Fruit fly (Drosophila melanogaster) whole organism, wandering third instar larva: Measurements from ENCODE around the gene Actn3.
A peak's percentile ranks its signal among the peaks of the same experiment; 100 is the strongest.
"Not testable (repeated sequence)": the region's sequence is repeated elsewhere in the genome, so short reads cannot be mapped to it uniquely, and the experiment has no call there.

Experiments
- Abd-B ChIP-seq: fragments of >200 bp; optimal IDR thresholded peaks from 2 replicates; lab custom pipeline; 2017; ENCODE audit warnings: missing biosample characterization, missing genetic modification characterization
- CG32264 ChIP-seq: fragments of 200-800 bp; sonication (Bioruptor generic); optimal IDR thresholded peaks from 2 replicates; lab custom pipeline; 2016; ENCODE audit warnings: missing biosample characterization, missing genetic modification characterization
- CG9705 ChIP-seq: fragments of 200-800 bp; sonication (Bioruptor generic); optimal IDR thresholded peaks from 2 replicates; lab custom pipeline; 2018; ENCODE audit warnings: missing biosample characterization, mild to moderate bottlenecking, missing genetic modification characterization
- CrebA ChIP-seq: fragments of 200-800 bp; sonication (Bioruptor generic); optimal IDR thresholded peaks from 2 replicates; lab custom pipeline; 2016; ENCODE audit warnings: missing biosample characterization, mild to moderate bottlenecking, missing genetic modification characterization, borderline replicate concordance
- Dfd ChIP-seq: fragments of >200 bp; optimal IDR thresholded peaks from 2 replicates; lab custom pipeline; 2017; ENCODE audit warnings: missing biosample characterization, missing genetic modification characterization
- Dif ChIP-seq: fragments of 200-275, 200-300 bp; sonication (Bioruptor generic); optimal IDR thresholded peaks from 2 replicates; lab custom pipeline; 2018; ENCODE audit warnings: missing biosample characterization, missing genetic modification characterization; ENCODE audit not compliant: partially characterized antibody
- GATAd ChIP-seq: sonication (Bioruptor generic); optimal IDR thresholded peaks from 2 replicates; lab custom pipeline; 2016; ENCODE audit warnings: missing biosample characterization, missing genetic modification characterization
- HLH106 ChIP-seq: fragments of 200-800 bp; optimal IDR thresholded peaks from 3 replicates; lab custom pipeline; 2019; ENCODE audit warnings: missing biosample characterization, mild to moderate bottlenecking, missing genetic modification characterization, moderate library complexity
- Hnf4 ChIP-seq: fragments of 200-800 bp; sonication (Bioruptor generic); optimal IDR thresholded peaks from 2 replicates; lab custom pipeline; 2016; ENCODE audit warnings: missing biosample characterization, mild to moderate bottlenecking, missing genetic modification characterization
- Hr83 ChIP-seq: fragments of 200-300 bp; sonication (Bioruptor generic); optimal IDR thresholded peaks from 2 replicates; lab custom pipeline; 2016; ENCODE audit warnings: missing biosample characterization, mild to moderate bottlenecking, missing genetic modification characterization, moderate library complexity; ENCODE audit not compliant: poor library complexity, severe bottlenecking
- Myc ChIP-seq: fragments of >200 bp; optimal IDR thresholded peaks from 2 replicates; lab custom pipeline; 2017
- N ChIP-seq: fragments of >200 bp; optimal IDR thresholded peaks from 2 replicates; lab custom pipeline; 2018; ENCODE audit warnings: missing biosample characterization, missing external identifiers, missing genetic modification characterization
- Rel ChIP-seq, 2 experiments: fragments of 200-800 bp; sonication (Bioruptor generic) in 1 of 2; optimal IDR thresholded peaks; 2 replicates in 1 of 2; 3 replicates in 1 of 2; lab custom pipeline; 2016 to 2019; ENCODE audit warnings: mild to moderate bottlenecking in 2 of 2, missing biosample characterization in 2 of 2, missing genetic modification characterization in 2 of 2, moderate library complexity in 1 of 2
- Sp1 ChIP-seq: fragments of 200-800 bp; sonication (Bioruptor generic); optimal IDR thresholded peaks from 3 replicates; lab custom pipeline; 2019; ENCODE audit warnings: missing biosample characterization, mild to moderate bottlenecking, missing genetic modification characterization, moderate library complexity
- Vsx2 ChIP-seq: fragments of 200-300, 225-300 bp; sonication (Bioruptor generic); optimal IDR thresholded peaks from 2 replicates; lab custom pipeline; 2018; ENCODE audit warnings: missing biosample characterization, missing genetic modification characterization; ENCODE audit not compliant: partially characterized antibody
- br ChIP-seq: fragments of 200-800 bp; sonication (Bioruptor generic); optimal IDR thresholded peaks from 2 replicates; lab custom pipeline; 2016; ENCODE audit warnings: missing biosample characterization, missing genetic modification characterization
- brk ChIP-seq: fragments of 200-800 bp; sonication (Bioruptor generic); optimal IDR thresholded peaks from 2 replicates; lab custom pipeline; 2016; ENCODE audit warnings: missing biosample characterization, mild to moderate bottlenecking, missing genetic modification characterization
- dl ChIP-seq, 2 experiments: fragments of 175-275, 200-275 bp in 1 of 2; fragments of 200-275 bp in 1 of 2; sonication (Bioruptor generic); optimal IDR thresholded peaks; lab custom pipeline; 2018; ENCODE audit warnings: mild to moderate bottlenecking in 2 of 2, missing biosample characterization in 2 of 2, missing genetic modification characterization in 2 of 2, moderate library complexity in 2 of 2; ENCODE audit not compliant: partially characterized antibody in 2 of 2, insufficient read depth in 1 of 2
- dmrt93B ChIP-seq: fragments of 200-800 bp; sonication (Bioruptor generic); optimal IDR thresholded peaks from 2 replicates; lab custom pipeline; 2018; ENCODE audit warnings: missing biosample characterization, mild to moderate bottlenecking, missing genetic modification characterization
- dsf ChIP-seq: sonication (Bioruptor generic); optimal IDR thresholded peaks from 2 replicates; lab custom pipeline; 2016; ENCODE audit warnings: missing biosample characterization, missing genetic modification characterization, borderline replicate concordance
- ey ChIP-seq: fragments of 200-800 bp; sonication (Bioruptor generic); optimal IDR thresholded peaks from 2 replicates; lab custom pipeline; 2016; ENCODE audit warnings: missing biosample characterization, missing genetic modification characterization
- h ChIP-seq: fragments of 200-800 bp; sonication (Bioruptor generic); optimal IDR thresholded peaks from 3 replicates; lab custom pipeline; 2016; ENCODE audit warnings: missing biosample characterization, mild to moderate bottlenecking, missing genetic modification characterization
- lola ChIP-seq: fragments of >200 bp; optimal IDR thresholded peaks from 2 replicates; lab custom pipeline; 2017; ENCODE audit warnings: missing biosample characterization, missing genetic modification characterization
- pan ChIP-seq: fragments of >200 bp; optimal IDR thresholded peaks from 2 replicates; lab custom pipeline; 2017
- psq ChIP-seq: fragments of 200-800 bp; sonication (Bioruptor generic); optimal IDR thresholded peaks from 3 replicates; lab custom pipeline; 2017; ENCODE audit warnings: missing biosample characterization, mild to moderate bottlenecking, missing genetic modification characterization, moderate library complexity
- tai ChIP-seq: sonication (Bioruptor generic); optimal IDR thresholded peaks from 2 replicates; lab custom pipeline; 2016; ENCODE audit warnings: missing biosample characterization, missing genetic modification characterization
- usp ChIP-seq: fragments of >200 bp; optimal IDR thresholded peaks from 2 replicates; lab custom pipeline; 2017; ENCODE audit warnings: missing biosample characterization, missing genetic modification characterization
- woc ChIP-seq: sonication (Bioruptor generic); optimal IDR thresholded peaks from 2 replicates; lab custom pipeline; 2016; ENCODE audit warnings: missing biosample characterization, mild to moderate bottlenecking, missing genetic modification characterization

The Actn3 gene

dm6 chr3R:16991781-16992180 is 14.2 kb upstream of the Actn3 start, which contains the start of gene EMC2B (continued):
- TF ChIP-seq br (peak; percentile 59), usp (GFP tag; lab: Kevin White, UChicago) (no peak), CG32264 (GFP tag; lab: Kevin White, UChicago) (peak; percentile 54), Dfd (GFP tag; lab: Kevin White, UChicago) (no peak), lola (GFP tag; lab: Kevin White, UChicago) (no peak), Myc (lab: Kevin White, UChicago) (peak; percentile 61), dsf (GFP tag; lab: Kevin White, UChicago) (no peak), tai (GFP tag; lab: Kevin White, UChicago) (no peak), CG9705 (peak; percentile 24), Hnf4 (GFP tag; lab: Kevin White, UChicago) (peak; percentile 77)

DNA sequence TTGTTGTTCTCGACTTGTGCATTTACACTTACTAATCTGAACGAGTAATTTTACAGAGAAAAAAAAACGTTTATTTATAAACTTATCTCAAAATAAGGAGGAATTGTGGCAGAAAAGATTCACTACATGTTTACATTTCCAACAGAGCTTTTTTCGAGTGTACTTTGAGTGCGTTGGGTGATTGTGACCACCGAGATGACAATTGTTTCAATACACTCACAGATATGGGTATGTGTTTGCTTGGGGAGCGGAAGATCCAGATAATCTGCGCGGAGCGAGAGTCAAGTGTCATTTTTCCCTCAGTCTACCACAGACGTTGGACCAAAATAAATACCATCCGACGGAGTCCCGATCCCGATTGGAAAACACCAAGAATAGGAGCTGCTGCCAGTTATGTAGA is 10.9 kb upstream of the Actn3 start, which contains the start of gene MESK4:
Gene MESK4, plus strand, starts transcription at position 301 of the 400 bp plus-strand sequence.
- not testable (repeated sequence) for TF ChIP-seq psq (GFP tag; lab: Kevin White, UChicago); CrebA; br
- TF ChIP-seq, all 38 proteins: peak for 0; not testable (repeated sequence) for 38

DNA sequence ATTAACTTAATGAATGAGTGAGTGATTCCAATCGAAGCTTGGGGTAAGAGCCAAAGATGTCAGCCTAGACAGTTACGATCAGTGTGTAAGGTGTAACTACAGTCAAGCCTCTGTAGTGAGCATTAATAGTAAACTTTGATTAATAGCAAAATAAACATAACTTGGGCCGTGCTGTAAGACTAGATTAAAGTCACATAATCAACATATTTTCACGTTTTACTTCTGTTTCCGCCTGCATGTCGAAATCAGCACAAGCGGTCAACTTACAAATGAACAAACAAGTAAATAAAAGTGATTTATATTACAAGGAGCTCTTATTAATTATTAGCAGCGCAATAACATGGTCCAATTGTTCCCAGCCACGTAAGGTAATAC is 10.3 kb upstream of the Actn3 start:
- TF ChIP-seq brk (GFP tag; lab: Kevin White, UChicago) (no peak), woc (no peak), N (GFP tag; lab: Kevin White, UChicago) (no peak), Dfd (GFP tag; lab: Kevin White, UChicago) (no peak), Abd-B (GFP tag; lab: Kevin White, UChicago) (no peak), HLH106 (no peak), Vsx2 (GFP tag; lab: Kevin White, UChicago) (no peak), dmrt93B (GFP tag; lab: Kevin White, UChicago) (no peak), ey (GFP tag; lab: Kevin White, UChicago) (no peak), Sp1 (GFP tag; lab: Kevin White, UChicago) (no peak), pan (no peak), usp (GFP tag; lab: Kevin White, UChicago) (no peak), Myc (lab: Kevin White, UChicago) (no peak), dl (GFP tag; optimal IDR thresholded peaks at IDR 0.05; lab: Kevin White, UChicago; ENCODE audit: insufficient read depth in 1 of 2, partially characterized antibody in 2 of 2) (no peak), GATAd (GFP tag; lab: Kevin White, UChicago) (no peak)

- no peak for TF ChIP-seq dsf (GFP tag; lab: Kevin White, UChicago)
- no peak for TF ChIP-seq usp (GFP tag; lab: Kevin White, UChicago)
- peak; percentile 16 for TF ChIP-seq h (GFP tag; lab: Kevin White, UChicago)
- TF ChIP-seq Sp1 (GFP tag; lab: Kevin White, UChicago): no peak
- TF ChIP-seq CG9705: no peak
- TF ChIP-seq GATAd (GFP tag; lab: Kevin White, UChicago): no peak
- peak; percentile 20 for TF ChIP-seq Hr83 (GFP tag; lab: Kevin White, UChicago)
- no peak for TF ChIP-seq br
- TF ChIP-seq Rel (GFP tag; optimal IDR thresholded peaks at IDR 0.05; lab: Kevin White, UChicago): no peak
- TF ChIP-seq Rel (tag; optimal IDR thresholded peaks at IDR 0.05; lab: Kevin White, UChicago): peak; percentile 33
- TF ChIP-seq lola (GFP tag; lab: Kevin White, UChicago): no peak
- TF ChIP-seq ey (GFP tag; lab: Kevin White, UChicago): no peak
- peak in 1 of 2 experiments; percentile 23 for TF ChIP-seq dl (GFP tag; optimal IDR thresholded peaks at IDR 0.05; lab: Kevin White, UChicago; ENCODE audit: insufficient read depth in 1 of 2, partially characterized antibody in 2 of 2)
- no peak for TF ChIP-seq CrebA
- TF ChIP-seq Dif (GFP tag; lab: Kevin White, UChicago): peak; percentile 44
- TF ChIP-seq, all 38 proteins: peak for 5
Observed at dm6 chr3R:16987220-16987923, 9.8 kb upstream of the Actn3 start, which contains the start of gene CG18622. Gene CG18622 (minus strand): TSS chr3R:16987732.
